Fruit fly (Drosophila melanogaster) whole organism, wandering third instar larva: ENCODE measurements around the gene CG11655.

Source experiments
- Hr78 ChIP-seq: fragments of >200 bp; optimal IDR thresholded peaks from 2 replicates; lab custom pipeline; 2017; ENCODE audit warnings: missing biosample characterization, missing genetic modification characterization
- Myc ChIP-seq: fragments of >200 bp; optimal IDR thresholded peaks from 2 replicates; lab custom pipeline; 2017
- pan ChIP-seq: fragments of >200 bp; optimal IDR thresholded peaks from 2 replicates; lab custom pipeline; 2017
- psq ChIP-seq: fragments of 200-800 bp; sonication (Bioruptor generic); optimal IDR thresholded peaks from 3 replicates; lab custom pipeline; 2017; ENCODE audit warnings: missing biosample characterization, mild to moderate bottlenecking, missing genetic modification characterization, moderate library complexity
- sv ChIP-seq: fragments of 200-800 bp; sonication (Bioruptor generic); optimal IDR thresholded peaks from 3 replicates; lab custom pipeline; 2016; ENCODE audit warnings: missing biosample characterization, missing genetic modification characterization
- usp ChIP-seq: fragments of >200 bp; optimal IDR thresholded peaks from 2 replicates; lab custom pipeline; 2017; ENCODE audit warnings: missing biosample characterization, missing genetic modification characterization
- woc ChIP-seq: sonication (Bioruptor generic); optimal IDR thresholded peaks from 2 replicates; lab custom pipeline; 2016; ENCODE audit warnings: missing biosample characterization, mild to moderate bottlenecking, missing genetic modification characterization

DNA sequence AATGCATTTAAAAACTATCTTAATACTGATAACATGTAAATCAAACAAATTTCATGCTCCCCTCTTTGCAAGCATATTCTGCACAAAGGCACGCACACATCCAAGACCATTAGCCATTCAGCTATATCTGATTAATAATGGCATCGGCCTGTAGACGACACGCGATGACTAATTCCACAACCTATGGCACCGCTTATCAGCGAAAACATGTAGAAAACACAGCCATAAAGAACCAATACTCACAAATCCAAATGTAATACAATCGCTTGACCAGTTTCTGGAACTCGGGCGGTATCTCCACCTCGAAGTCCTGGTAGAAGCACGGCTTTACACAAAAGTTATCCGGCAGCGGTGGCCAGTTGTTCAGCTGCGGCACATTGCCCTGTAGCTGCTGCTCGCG, 5.1 kb upstream of the CG11655 start:
- TF ChIP-seq Myc (lab: Kevin White, UChicago), result no peak
- no peak for TF ChIP-seq woc (GFP tag; lab: Kevin White, UChicago)
- no peak for TF ChIP-seq sv
- TF ChIP-seq psq (GFP tag; lab: Kevin White, UChicago), result no peak
- no peak for TF ChIP-seq usp (GFP tag; lab: Kevin White, UChicago)
- no peak for TF ChIP-seq pan (lab: Kevin White, UChicago)
- TF ChIP-seq Hr78 (GFP tag; lab: Kevin White, UChicago), result no peak
